Worm (Caenorhabditis elegans) whole organism, young adult: ENCODE results near the gene flp-11.

ENCODE experiments used
- B0035.1 ChIP-seq: sonication (generic microtip); optimal IDR thresholded peaks from 2 replicates; lab custom pipeline; 2016; ENCODE audit warnings: missing genetic modification characterization, mild to moderate bottlenecking, missing compliant biosample characterization, missing genotype, missing genetic modification reagents
- C17E4.6 ChIP-seq: fragments of 200-800 bp; sonication (Bioruptor generic); IDR thresholded peaks from 2 replicates; pipeline ENCODE4 v1.3.6; 2022; ENCODE audit warnings: missing genetic modification reagents, missing genetic modification characterization, missing compliant biosample characterization
- F10E7.11 ChIP-seq: sonication (generic microtip); optimal IDR thresholded peaks from 2 replicates; lab custom pipeline; 2017; ENCODE audit warnings: mild to moderate bottlenecking, missing genetic modification characterization, moderate library complexity, missing compliant biosample characterization
- F39B2.1 ChIP-seq: fragments of 200-800 bp; sonication (Bioruptor generic); IDR thresholded peaks from 2 replicates; pipeline ENCODE4 v1.3.6; 2022; ENCODE audit warnings: missing genetic modification reagents, missing genetic modification characterization, missing compliant biosample characterization
- F49E8.2 ChIP-seq: sonication (generic microtip); optimal IDR thresholded peaks from 3 replicates; lab custom pipeline; 2017; ENCODE audit warnings: missing genetic modification characterization, mild to moderate bottlenecking, missing compliant biosample characterization, antibody characterized with exemption, moderate library complexity; ENCODE audit not compliant: insufficient read depth
- K11D2.4 ChIP-seq: fragments of 200-800 bp; sonication (Bioruptor generic); IDR thresholded peaks from 2 replicates; pipeline ENCODE4 v1.3.6; 2022; ENCODE audit warnings: missing genetic modification reagents, missing genetic modification characterization, missing compliant biosample characterization
- K12H6.12 ChIP-seq: fragments of 200-800 bp; sonication (Bioruptor generic); optimal IDR thresholded peaks from 2 replicates; lab custom pipeline; 2018; ENCODE audit warnings: mild to moderate bottlenecking, missing genetic modification characterization, missing compliant biosample characterization
- Y53G8AR.9 ChIP-seq: fragments of 200-800 bp; sonication (Bioruptor generic); conservative IDR thresholded peaks from 2 replicates; pipeline ENCODE4 v1.3.6; 2022; ENCODE audit warnings: missing genetic modification reagents, missing genetic modification characterization, missing compliant biosample characterization
- Y95B8A.8 ChIP-seq: fragments of 200-800 bp; sonication (Bioruptor generic); IDR thresholded peaks from 2 replicates; pipeline ENCODE4 v1.3.6; 2022; ENCODE audit warnings: missing genetic modification reagents, missing genetic modification characterization, missing compliant biosample characterization
- atf-7 ChIP-seq: sonication (generic microtip); optimal IDR thresholded peaks from 2 replicates; lab custom pipeline; 2017; ENCODE audit warnings: mild to moderate bottlenecking, missing genetic modification characterization, missing compliant biosample characterization
- attf-5 ChIP-seq: fragments of 200-800 bp; sonication (Bioruptor generic); optimal IDR thresholded peaks from 2 replicates; lab custom pipeline; 2018; ENCODE audit warnings: mild to moderate bottlenecking, missing genetic modification characterization, missing compliant biosample characterization
- bed-1 ChIP-seq: fragments of 200-800 bp; sonication (Bioruptor generic); IDR thresholded peaks from 2 replicates; pipeline ENCODE4 v1.3.6; 2022; ENCODE audit warnings: missing genetic modification reagents, missing genetic modification characterization, missing compliant biosample characterization
- bed-2 ChIP-seq: fragments of 200-800 bp; sonication (Bioruptor generic); IDR thresholded peaks from 2 replicates; pipeline ENCODE4 v1.3.6; 2022; ENCODE audit warnings: missing genetic modification reagents, missing genetic modification characterization, missing compliant biosample characterization
- ceh-100 ChIP-seq: fragments of 200-800 bp; sonication (Bioruptor generic); IDR thresholded peaks from 2 replicates; pipeline ENCODE4 v1.3.6; 2022; ENCODE audit warnings: missing genetic modification reagents, missing genetic modification characterization, missing compliant biosample characterization
- dpff-1 ChIP-seq: sonication (generic microtip); optimal IDR thresholded peaks from 2 replicates; lab custom pipeline; 2017; ENCODE audit warnings: mild to moderate bottlenecking, missing genetic modification characterization, missing compliant biosample characterization
- egl-44 ChIP-seq: fragments of 200-800 bp; sonication (Bioruptor generic); IDR thresholded peaks from 2 replicates; pipeline ENCODE4 v1.3.6; 2022; ENCODE audit warnings: missing genetic modification reagents, missing genetic modification characterization, missing compliant biosample characterization
- egrh-3 ChIP-seq: fragments of 200-800 bp; sonication (Bioruptor generic); IDR thresholded peaks from 2 replicates; pipeline ENCODE4 v1.3.6; 2022; ENCODE audit warnings: missing genetic modification reagents, missing genetic modification characterization, missing compliant biosample characterization
- fkh-3 ChIP-seq: sonication (generic microtip); optimal IDR thresholded peaks from 2 replicates; lab custom pipeline; 2016; ENCODE audit warnings: mild to moderate bottlenecking, missing genetic modification characterization, missing compliant biosample characterization
- gei-17 ChIP-seq: fragments of 200-800 bp; sonication (Bioruptor generic); optimal IDR thresholded peaks from 2 replicates; lab custom pipeline; 2018; ENCODE audit warnings: mild to moderate bottlenecking, missing genetic modification characterization, missing compliant biosample characterization
- hsf-1 ChIP-seq: fragments of 200-800 bp; sonication (Bioruptor generic); IDR thresholded peaks from 2 replicates; pipeline ENCODE4 v1.3.6; 2022; ENCODE audit warnings: missing genetic modification reagents, missing genetic modification characterization, missing compliant biosample characterization
- lin-26 ChIP-seq: fragments of 200-800 bp; sonication (Bioruptor generic); IDR thresholded peaks from 2 replicates; pipeline ENCODE4 v1.3.6; 2022; ENCODE audit warnings: missing genetic modification reagents, missing genetic modification characterization, missing compliant biosample characterization
- lin-35 ChIP-seq, 3 experiments: fragments of 150-350 bp in 2 of 3; sonication (generic microtip) in 1 of 3; optimal IDR thresholded peaks; 2 replicates each; lab custom pipeline; 2014 to 2018; ENCODE audit warnings: missing biosample characterization in 3 of 3, missing genetic modification characterization in 3 of 3, missing genetic modification reagents in 3 of 3
- lsl-1 ChIP-seq: fragments of 200-800 bp; sonication (Bioruptor generic); optimal IDR thresholded peaks from 2 replicates; lab custom pipeline; 2018; ENCODE audit warnings: mild to moderate bottlenecking, missing genetic modification characterization, moderate library complexity, missing compliant biosample characterization
- madf-10 ChIP-seq: sonication (generic microtip); optimal IDR thresholded peaks from 2 replicates; lab custom pipeline; 2016; ENCODE audit warnings: mild to moderate bottlenecking, missing genetic modification characterization, missing compliant biosample characterization
- madf-3 ChIP-seq: fragments of 200-800 bp; sonication (Bioruptor generic); IDR thresholded peaks from 2 replicates; pipeline ENCODE4 v1.3.6; 2022; ENCODE audit warnings: missing genetic modification reagents, missing genetic modification characterization, missing compliant biosample characterization
- madf-8 ChIP-seq: fragments of 200-800 bp; sonication (Bioruptor generic); conservative IDR thresholded peaks from 2 replicates; pipeline ENCODE4 v1.3.6; 2022; ENCODE audit warnings: missing genetic modification reagents, missing genetic modification characterization, missing compliant biosample characterization
- mcd-1 ChIP-seq: fragments of 200-800 bp; sonication (Bioruptor generic); IDR thresholded peaks from 2 replicates; pipeline ENCODE4 v1.3.6; 2022; ENCODE audit warnings: missing genetic modification reagents, missing genetic modification characterization, missing compliant biosample characterization
- mes-4 ChIP-seq: sonication (generic microtip); optimal IDR thresholded peaks from 2 replicates; lab custom pipeline; 2016; ENCODE audit warnings: missing genotype, missing genetic modification characterization, missing compliant biosample characterization
- nfyb-1 ChIP-seq: fragments of 200-800 bp; sonication (Bioruptor generic); IDR thresholded peaks from 2 replicates; pipeline ENCODE4 v1.3.6; 2022; ENCODE audit warnings: missing genetic modification reagents, missing genetic modification characterization, missing compliant biosample characterization
- nhr-27 ChIP-seq: fragments of 200-800 bp; sonication (Bioruptor generic); optimal IDR thresholded peaks from 2 replicates; lab custom pipeline; 2018; ENCODE audit warnings: mild to moderate bottlenecking, missing genetic modification characterization, moderate library complexity, missing compliant biosample characterization
- nhr-90 ChIP-seq: sonication (generic microtip); optimal IDR thresholded peaks from 2 replicates; lab custom pipeline; 2016; ENCODE audit warnings: missing genotype, mild to moderate bottlenecking, missing genetic modification characterization, missing compliant biosample characterization
- rcor-1 ChIP-seq: fragments of 200-800 bp; sonication (Bioruptor generic); IDR thresholded peaks from 2 replicates; pipeline ENCODE4 v1.3.6; 2022; ENCODE audit warnings: missing genetic modification reagents, missing genetic modification characterization, missing compliant biosample characterization
- repo-1 ChIP-seq: sonication (generic microtip); optimal IDR thresholded peaks from 2 replicates; lab custom pipeline; 2017; ENCODE audit warnings: mild to moderate bottlenecking, missing genetic modification characterization, missing compliant biosample characterization
- sea-2 ChIP-seq: fragments of 200-800 bp; sonication (Bioruptor generic); IDR thresholded peaks from 2 replicates; pipeline ENCODE4 v1.3.6; 2022; ENCODE audit warnings: missing genetic modification characterization, missing compliant biosample characterization
- snpc-4 ChIP-seq, 5 experiments: fragments of 150-350 bp in 1 of 5; sonication (generic microtip) in 4 of 5; optimal IDR thresholded peaks; 2 replicates each; lab custom pipeline; 2014 to 2018; ENCODE audit warnings: missing genetic modification characterization in 5 of 5, missing biosample characterization in 3 of 5, antibody characterized with exemption in 2 of 5, mild to moderate bottlenecking in 2 of 5, missing compliant biosample characterization in 2 of 5, missing genotype in 2 of 5, moderate library complexity in 2 of 5, missing genetic modification reagents in 1 of 5
- tbp1 ChIP-seq: fragments of 200-800 bp; sonication (Bioruptor generic); optimal IDR thresholded peaks from 2 replicates; lab custom pipeline; 2018; ENCODE audit warnings: mild to moderate bottlenecking, missing genetic modification characterization, missing compliant biosample characterization
- unc-62 ChIP-seq: fragments of 150-350 bp; optimal IDR thresholded peaks from 2 replicates; lab custom pipeline; 2014; ENCODE audit warnings: missing biosample characterization, missing genetic modification reagents, missing genetic modification characterization
- xnd-1 ChIP-seq: sonication (generic microtip); optimal IDR thresholded peaks from 2 replicates; lab custom pipeline; 2016; ENCODE audit warnings: missing genotype, missing genetic modification reagents, missing genetic modification characterization, missing compliant biosample characterization
- ztf-18 ChIP-seq: sonication (generic microtip); optimal IDR thresholded peaks from 2 replicates; lab custom pipeline; 2016; ENCODE audit warnings: missing genotype, mild to moderate bottlenecking, missing genetic modification characterization, missing compliant biosample characterization
- ztf-22 ChIP-seq: fragments of 200-800 bp; sonication (Bioruptor generic); optimal IDR thresholded peaks from 2 replicates; lab custom pipeline; 2018; ENCODE audit warnings: mild to moderate bottlenecking, missing genetic modification characterization, moderate library complexity, missing compliant biosample characterization
- ztf-25 ChIP-seq: fragments of 200-800 bp; sonication (Bioruptor generic); IDR thresholded peaks from 2 replicates; pipeline ENCODE4 v1.3.6; 2022; ENCODE audit warnings: missing genetic modification reagents, missing genetic modification characterization, missing compliant biosample characterization
- ztf-26 ChIP-seq: sonication (generic microtip); optimal IDR thresholded peaks from 2 replicates; lab custom pipeline; 2017; ENCODE audit warnings: missing genetic modification characterization, missing compliant biosample characterization
- ztf-3 ChIP-seq: fragments of 200-800 bp; sonication (Bioruptor generic); optimal IDR thresholded peaks from 2 replicates; lab custom pipeline; 2018; ENCODE audit warnings: mild to moderate bottlenecking, missing genetic modification characterization, missing compliant biosample characterization

The flp-11 gene

ce11 chrX:4678029-4678428, at the start of gene flp-11:
Gene flp-11 (minus strand): TSS chrX:4678129.
- TF ChIP-seq ztf-26 (tag; lab: Kevin White, UChicago) (no peak), madf-8 (GFP tag; lab: Robert Waterston, UW) (no peak), mes-4 (tag; lab: Kevin White, UChicago) (no peak), ztf-22 (no peak), nhr-90 (tag; lab: Kevin White, UChicago) (no peak), lin-26 (no peak), Y53G8AR.9 (GFP tag; lab: Robert Waterston, UW) (no peak), nhr-27 (tag; lab: Kevin White, UChicago) (no peak), mcd-1 (no peak), bed-1 (GFP tag; lab: Robert Waterston, UW) (no peak), K11D2.4 (GFP tag; lab: Robert Waterston, UW) (no peak), xnd-1 (tag; lab: Kevin White, UChicago) (no peak), repo-1 (tag; lab: Kevin White, UChicago) (no peak), dpff-1 (no peak), tbp1 (GFP tag; lab: Kevin White, UChicago) (no peak), Y95B8A.8 (GFP tag; lab: Robert Waterston, UW) (no peak)
- TF ChIP-seq, all 124 proteins: peak for 0

ce11 chrX:4727388-4727787, 49.5 kb upstream of the flp-11 start, which contains the start of gene acc-3:
Gene acc-3 (minus strand): TSS chrX:4727488.
- no peak for TF ChIP-seq lin-35 (GFP tag; optimal IDR thresholded peaks at IDR 0.05; lab: Kevin White, UChicago)
- no peak for TF ChIP-seq fkh-3
- no peak for TF ChIP-seq lsl-1 (GFP tag; lab: Kevin White, UChicago)
- no peak for TF ChIP-seq egrh-3 (GFP tag; lab: Robert Waterston, UW)
- TF ChIP-seq repo-1 (tag; lab: Kevin White, UChicago), result no peak
- TF ChIP-seq ztf-18 (tag; lab: Kevin White, UChicago), result no peak
- no peak for TF ChIP-seq ceh-100 (GFP tag; lab: Robert Waterston, UW)
- no peak for TF ChIP-seq madf-3
- no peak for TF ChIP-seq F10E7.11
- TF ChIP-seq egl-44 (GFP tag; lab: Robert Waterston, UW), result no peak
- TF ChIP-seq sea-2 (GFP tag; lab: Robert Waterston, UW), result no peak
- no peak for TF ChIP-seq attf-5 (GFP tag; lab: Kevin White, UChicago)
- no peak for TF ChIP-seq nfyb-1 (GFP tag; lab: Robert Waterston, UW)
- no peak for TF ChIP-seq atf-7 (tag; lab: Kevin White, UChicago)

- peak; percentile 3 for TF ChIP-seq K12H6.12
- no peak for TF ChIP-seq ztf-25
Observed at ce11 chrX:4720603-4721529, 42.9 kb upstream of the flp-11 start, which contains the start of gene F55D10.4. Gene F55D10.4 (minus strand): TSS chrX:4720653.

ce11 chrX:4718114-4718513, 40.2 kb upstream of the flp-11 start:
- no peak for TF ChIP-seq gei-17
- no peak for TF ChIP-seq hsf-1
- no peak for TF ChIP-seq snpc-4 (GFP tag; optimal IDR thresholded peaks at IDR 0.05; lab: Kevin White, UChicago)
- no peak for TF ChIP-seq snpc-4 (tag; optimal IDR thresholded peaks at IDR 0.05; lab: Kevin White, UChicago)
- no peak for TF ChIP-seq F39B2.1
- TF ChIP-seq rcor-1 (GFP tag; lab: Robert Waterston, UW), result no peak
- TF ChIP-seq lin-26, result no peak
- TF ChIP-seq madf-10 (tag; lab: Kevin White, UChicago), result no peak
- no peak for TF ChIP-seq F49E8.2 (tag; lab: Kevin White, UChicago)
- no peak for TF ChIP-seq unc-62 (GFP tag; lab: Kevin White, UChicago)
- no peak for TF ChIP-seq C17E4.6 (GFP tag; lab: Robert Waterston, UW)
- TF ChIP-seq madf-8 (GFP tag; lab: Robert Waterston, UW), result no peak
- no peak for TF ChIP-seq ztf-3 (GFP tag; lab: Kevin White, UChicago)
- no peak for TF ChIP-seq B0035.1 (tag; lab: Kevin White, UChicago)
- TF ChIP-seq bed-2 (GFP tag; lab: Robert Waterston, UW), result no peak
